Worm (Caenorhabditis elegans): Measurements from ENCODE around the gene T21E8.6.

T21E8.6 gene

DNA sequence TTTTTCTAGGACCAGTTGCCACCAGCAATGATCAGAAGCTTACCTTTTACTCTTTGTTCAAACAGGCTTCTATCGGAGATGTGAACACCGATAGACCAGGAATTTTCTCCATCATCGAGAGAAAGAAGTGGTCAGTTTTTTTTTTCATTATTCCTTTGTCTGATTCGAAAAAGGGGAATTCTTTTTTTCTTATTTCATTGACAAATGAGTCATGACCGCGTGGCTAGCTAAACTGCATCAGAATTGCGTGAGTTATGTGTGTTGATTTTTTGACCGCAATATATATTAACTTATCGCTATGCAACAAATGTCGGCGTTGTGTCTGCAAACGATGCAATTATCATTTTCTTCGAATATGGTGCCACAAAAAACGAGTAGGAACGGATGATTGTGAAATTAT lies 21.3 kb downstream of the T21E8.6 start:
- no peak for TF ChIP-seq mep-1 (tag; optimal IDR thresholded peaks at IDR 0.05)
- TF ChIP-seq nhr-71 (tag; optimal IDR thresholded peaks at IDR 0.05), result peak; percentile 32
- TF ChIP-seq nhr-20 (tag; optimal IDR thresholded peaks at IDR 0.05), result peak; percentile 26

ce11 chrX:10907418-10907817 lies 25.3 kb downstream of the T21E8.6 start:
- TF ChIP-seq aha-1 (tag; optimal IDR thresholded peaks at IDR 0.05) (no peak), fkh-8 (tag; optimal IDR thresholded peaks at IDR 0.05) (no peak), unc-30 (tag; optimal IDR thresholded peaks at IDR 0.05) (no peak), unc-98 (GFP tag; IDR thresholded peaks at IDR 0.05) (no peak), nhr-237 (tag; optimal IDR thresholded peaks at IDR 0.05) (no peak), nhr-85 (tag) (no peak), nhr-19 (GFP tag; conservative IDR thresholded peaks at IDR 0.05) (0 out of 2 replicates have a peak, but pooled peaks have one; percentile 7), unc-86 (tag; optimal IDR thresholded peaks at IDR 0.05) (no peak), elt-3 (tag; optimal IDR thresholded peaks at IDR 0.05) (no peak), lin-14 (GFP tag; optimal IDR thresholded peaks at IDR 0.05) (peak; percentile 32), ztf-4 (tag; optimal IDR thresholded peaks at IDR 0.05) (no peak), ceh-88 (GFP tag; IDR thresholded peaks at IDR 0.05) (no peak), egl-13 (tag; optimal IDR thresholded peaks at IDR 0.05) (no peak), rnt-1 (tag; optimal IDR thresholded peaks at IDR 0.05) (peak; percentile 64), zag-1 (tag; optimal IDR thresholded peaks at IDR 0.05) (no peak), isw-1 (GFP tag; IDR thresholded peaks at IDR 0.05) (no peak), mef-2 (tag; optimal IDR thresholded peaks at IDR 0.05) (no peak), skn-1 (tag; optimal IDR thresholded peaks at IDR 0.05) (no peak), pqm-1 (tag; optimal IDR thresholded peaks at IDR 0.05) (no peak), ceh-90 (tag; optimal IDR thresholded peaks at IDR 0.05) (no peak), dsc-1 (tag; optimal IDR thresholded peaks at IDR 0.05) (no peak), nhr-71 (tag; optimal IDR thresholded peaks at IDR 0.05) (peak; percentile 29), F16B12.6 (tag; optimal IDR thresholded peaks at IDR 0.05) (no peak), vab-15 (tag; optimal IDR thresholded peaks at IDR 0.05) (no peak)

DNA sequence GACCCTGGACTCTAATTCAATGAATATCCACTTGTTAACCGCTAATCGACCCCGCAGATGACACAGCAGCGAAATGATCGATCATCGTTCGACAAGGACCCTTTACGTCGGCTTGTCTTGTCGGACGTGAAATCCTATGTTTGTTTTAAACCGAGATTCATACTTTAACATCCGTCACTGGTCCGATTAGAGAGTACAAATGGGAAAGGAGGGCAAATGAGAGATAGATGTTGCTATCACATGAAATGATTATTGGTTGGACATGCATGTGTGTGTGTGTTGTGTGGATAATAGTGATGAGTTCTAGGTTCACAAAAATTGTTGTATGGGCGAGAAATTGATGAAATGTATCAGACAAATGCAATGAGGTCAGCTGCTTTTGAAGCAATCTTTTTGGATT lies 27.6 kb downstream of the T21E8.6 start:
- TF ChIP-seq rnt-1 (tag; optimal IDR thresholded peaks at IDR 0.05) (peak; percentile 70), lin-14 (GFP tag; optimal IDR thresholded peaks at IDR 0.05) (peak; percentile 69), lsy-2 (tag; optimal IDR thresholded peaks at IDR 0.05) (peak in 1 of 2 experiments; percentile 33), ceh-82 (tag; optimal IDR thresholded peaks at IDR 0.05) (no peak), nhr-19 (GFP tag; conservative IDR thresholded peaks at IDR 0.05) (peak; percentile 34; the same call in 1 of the 2 replicates), snu-23 (GFP tag; optimal IDR thresholded peaks at IDR 0.05) (peak; percentile 12), lin-39 (tag; optimal IDR thresholded peaks at IDR 0.05) (peak; percentile 36), nhr-71 (tag; optimal IDR thresholded peaks at IDR 0.05) (peak; percentile 60), lin-15B (tag; optimal IDR thresholded peaks at IDR 0.05) (no peak), mdl-1 (tag; optimal IDR thresholded peaks at IDR 0.05) (no peak)

ce11 chrX:10910716-10911115 lies 28.6 kb downstream of the T21E8.6 start, which contains the start of gene F47B10.8:
TSS of gene F47B10.8 (minus strand) at chrX:10910816.
- TF ChIP-seq rnt-1 (tag; optimal IDR thresholded peaks at IDR 0.05) (peak; percentile 34), ces-1 (GFP tag; optimal IDR thresholded peaks at IDR 0.05) (no peak), ztf-4 (tag; optimal IDR thresholded peaks at IDR 0.05) (no peak), fos-1 (tag; optimal IDR thresholded peaks at IDR 0.05) (no peak)

ce11 chrX:10913981-10914380 lies 31.9 kb downstream of the T21E8.6 start, which contains the start of gene F47B10.9:
TSS of gene F47B10.9 (minus strand) at chrX:10914081.
- TF ChIP-seq mdl-1 (tag; optimal IDR thresholded peaks at IDR 0.05), result no peak
- no peak for TF ChIP-seq lin-14 (GFP tag; optimal IDR thresholded peaks at IDR 0.05)
- no peak for TF ChIP-seq nhr-20 (tag; optimal IDR thresholded peaks at IDR 0.05)
- no peak for TF ChIP-seq mef-2 (tag; optimal IDR thresholded peaks at IDR 0.05)
- no peak for TF ChIP-seq snpc-4 (tag; optimal IDR thresholded peaks at IDR 0.05)
- no peak for TF ChIP-seq nhr-47 (tag; optimal IDR thresholded peaks at IDR 0.05)
- TF ChIP-seq vab-15 (tag; optimal IDR thresholded peaks at IDR 0.05), result no peak
- TF ChIP-seq unc-130 (tag; optimal IDR thresholded peaks at IDR 0.05), result no peak
- no peak for TF ChIP-seq ceh-88 (GFP tag; IDR thresholded peaks at IDR 0.05)
- no peak for TF ChIP-seq nhr-28 (tag; optimal IDR thresholded peaks at IDR 0.05)
- TF ChIP-seq nhr-85 (tag), result no peak
- TF ChIP-seq mab-9 (GFP tag; IDR thresholded peaks at IDR 0.05), result no peak
- TF ChIP-seq rnt-1 (tag; optimal IDR thresholded peaks at IDR 0.05), result no peak
- TF ChIP-seq hpl-2 (GFP tag; optimal IDR thresholded peaks at IDR 0.05), result no peak
- no peak for TF ChIP-seq lin-39 (tag; optimal IDR thresholded peaks at IDR 0.05)
